Worm (Caenorhabditis elegans) whole organism, L4/young adult: ENCODE results near the gene T16G1.7.

Source experiments
- W03F9.2 ChIP-seq: fragments of 150-350 bp; optimal IDR thresholded peaks from 2 replicates; lab custom pipeline; 2014; ENCODE audit warnings: missing biosample characterization, missing genetic modification characterization
- dao-5 ChIP-seq: sonication (generic microtip); optimal IDR thresholded peaks from 2 replicates; lab custom pipeline; 2016; ENCODE audit warnings: missing genotype, missing genetic modification characterization, moderate library complexity, missing compliant biosample characterization
- him-1 ChIP-seq: sonication (generic microtip); optimal IDR thresholded peaks from 2 replicates; lab custom pipeline; 2016; ENCODE audit warnings: missing genotype, missing genetic modification reagents, missing genetic modification characterization, missing compliant biosample characterization

DNA sequence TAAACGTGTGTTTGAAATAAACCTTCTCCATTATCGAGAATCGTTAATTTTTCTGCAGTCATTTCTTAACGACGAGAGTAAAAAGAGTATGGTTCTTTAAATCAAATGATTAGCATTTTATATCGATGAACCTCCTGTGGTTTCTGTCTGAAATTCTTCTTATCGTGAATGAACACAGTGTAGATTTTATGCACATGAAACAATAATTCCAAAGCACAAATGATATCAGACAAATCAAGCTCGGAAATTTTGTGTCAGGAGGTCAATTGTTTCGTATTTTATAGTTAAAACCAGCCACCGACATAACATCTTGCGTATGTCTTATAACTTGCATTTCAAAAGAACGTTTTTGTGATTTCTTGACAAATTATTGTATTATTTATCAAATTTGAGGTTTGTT is 2.2 kb upstream of the T16G1.7 start, which contains the start of gene T16G1.6:
- TF ChIP-seq him-1 (tag; lab: Kevin White, UChicago) = no peak
- TF ChIP-seq W03F9.2 (tag; lab: Kevin White, UChicago) = no peak
- no peak for TF ChIP-seq dao-5 (tag; lab: Kevin White, UChicago)
